Fruit fly (Drosophila melanogaster): ENCODE data around the gene tsg.

tsg gene

dm6 chrX:12003437-12004394 is 15.0 kb upstream of the tsg start, which contains the start of gene fw (continued):
- TF ChIP-seq CG17361 (GFP tag; IDR thresholded peaks at IDR 0.05) (no peak), CG17359 (tag; optimal IDR thresholded peaks at IDR 0.05) (peak; percentile 59), Trl (optimal IDR thresholded peaks at IDR 0.05) (no peak), Trl (GFP tag; optimal IDR thresholded peaks at IDR 0.05) (peak; percentile 21), fd3F (GFP tag; optimal IDR thresholded peaks at IDR 0.05) (peak; percentile 14), CG7963 (GFP tag; IDR thresholded peaks at IDR 0.05; ENCODE audit: partially characterized antibody) (no peak), CG15073 (GFP tag; optimal IDR thresholded peaks at IDR 0.05) (no peak), sisA (GFP tag; IDR thresholded peaks at IDR 0.05) (no peak), Nf-YA (GFP tag; IDR thresholded peaks at IDR 0.05) (no peak), ERR (GFP tag; optimal IDR thresholded peaks at IDR 0.05) (no peak), wdn (GFP tag; IDR thresholded peaks at IDR 0.05) (no peak), croc (GFP tag; conservative IDR thresholded peaks at IDR 0.05) (no peak), CG6765 (GFP tag; optimal IDR thresholded peaks at IDR 0.05) (no peak), wor (GFP tag; IDR thresholded peaks at IDR 0.05) (0 out of 2 replicates have a peak, but pooled peaks have one; percentile 18), dpn (GFP tag; optimal IDR thresholded peaks at IDR 0.05) (peak; percentile 7 to 34), phol (tag; optimal IDR thresholded peaks at IDR 0.05) (no peak), CG12659 (GFP tag; optimal IDR thresholded peaks at IDR 0.05) (no peak), Hand (GFP tag; optimal IDR thresholded peaks at IDR 0.05) (no peak), CG11247 (GFP tag; IDR thresholded peaks at IDR 0.05) (no peak), Hr78 (GFP tag; optimal IDR thresholded peaks at IDR 0.05) (no peak), wek (GFP tag; optimal IDR thresholded peaks at IDR 0.05) (no peak), Myb (GFP tag; optimal IDR thresholded peaks at IDR 0.05) (no peak), Mad (GFP tag; optimal IDR thresholded peaks at IDR 0.05) (no peak), CG2712 (tag; optimal IDR thresholded peaks at IDR 0.05) (peak; percentile 25), ind (GFP tag; optimal IDR thresholded peaks at IDR 0.05) (no peak), CG17612 (GFP tag; IDR thresholded peaks at IDR 0.05) (no peak), Adf1 (GFP tag; IDR thresholded peaks at IDR 0.05) (no peak), Awh (GFP tag; IDR thresholded peaks at IDR 0.05) (peak; percentile 20; the same call in 1 of the 2 replicates), Atf3 (GFP tag; optimal IDR thresholded peaks at IDR 0.05) (no peak), lilli (GFP tag; optimal IDR thresholded peaks at IDR 0.05) (peak; percentile 51), tgo (GFP tag; IDR thresholded peaks at IDR 0.05) (peak; percentile 45; the same call in 2 of the 3 replicates), Dek (tag; optimal IDR thresholded peaks at IDR 0.05) (no peak), CG8924 (tag; optimal IDR thresholded peaks at IDR 0.05) (no peak), pum (GFP tag; optimal IDR thresholded peaks at IDR 0.05) (no peak), CG6654 (GFP tag; optimal IDR thresholded peaks at IDR 0.05) (no peak), gro (GFP tag; optimal IDR thresholded peaks at IDR 0.05) (no peak), odd (GFP tag; optimal IDR thresholded peaks at IDR 0.05) (no peak), CG9797 (GFP tag; optimal IDR thresholded peaks at IDR 0.05) (no peak), dmrt11E (tag; optimal IDR thresholded peaks at IDR 0.05) (peak; percentile 4), usp (GFP tag; optimal IDR thresholded peaks at IDR 0.05) (no peak), CG9609 (GFP tag; optimal IDR thresholded peaks at IDR 0.05) (no peak), vvl (GFP tag; IDR thresholded peaks at IDR 0.05) (peak; percentile 65; the same call in 1 of the 2 replicates), pzg (GFP tag; optimal IDR thresholded peaks at IDR 0.05) (no peak), CG10321 (GFP tag; IDR thresholded peaks at IDR 0.05) (no peak), Nf-YC (tag; optimal IDR thresholded peaks at IDR 0.05) (no peak), BtbVII (GFP tag; optimal IDR thresholded peaks at IDR 0.05) (no peak), Taf1 (GFP tag; IDR thresholded peaks at IDR 0.05) (no peak), CG13894 (tag; optimal IDR thresholded peaks at IDR 0.05) (peak; percentile 15), CG2202 (tag; optimal IDR thresholded peaks at IDR 0.05) (no peak)
